Fruit fly (Drosophila melanogaster) whole organism, pupa: ENCODE results near the gene His3.3B.

Source experiments
- CG10348 ChIP-seq: fragments of 200-800 bp; sonication (Bioruptor generic); IDR thresholded peaks from 2 replicates; pipeline ENCODE4 v1.3.6; 2022; ENCODE audit warnings: missing biosample characterization, missing genetic modification characterization
- CG12605 ChIP-seq: fragments of 200-800 bp; sonication (Bioruptor generic); IDR thresholded peaks from 2 replicates; pipeline ENCODE4 v1.3.6; 2022; ENCODE audit warnings: missing biosample characterization, missing genetic modification characterization
- CG13204 ChIP-seq: fragments of 200-800 bp; sonication (Bioruptor generic); optimal IDR thresholded peaks from 2 replicates; lab custom pipeline; 2018; ENCODE audit warnings: missing biosample characterization, mild to moderate bottlenecking, missing genetic modification characterization, moderate library complexity
- CG14655 ChIP-seq: fragments of 200-800 bp; sonication (Bioruptor generic); optimal IDR thresholded peaks from 3 replicates; lab custom pipeline; 2017; ENCODE audit warnings: mild to moderate bottlenecking, missing biosample characterization, missing genetic modification reagents, missing genetic modification characterization
- CG15710 ChIP-seq: fragments of 200-800 bp; sonication (Bioruptor generic); optimal IDR thresholded peaks from 2 replicates; lab custom pipeline; 2018; ENCODE audit warnings: missing biosample characterization, mild to moderate bottlenecking, missing genetic modification characterization, moderate library complexity
- CG17806 ChIP-seq: fragments of 200-800 bp; sonication (Bioruptor generic); optimal IDR thresholded peaks from 2 replicates; lab custom pipeline; 2018; ENCODE audit warnings: missing biosample characterization, mild to moderate bottlenecking, missing genetic modification characterization, moderate library complexity
- CG32121 ChIP-seq: fragments of 200-800 bp; sonication (Bioruptor generic); IDR thresholded peaks from 2 replicates; pipeline ENCODE4 v1.3.6; 2022; ENCODE audit warnings: missing biosample characterization, missing genetic modification characterization
- CG34367 ChIP-seq: fragments of 200-800 bp; sonication (Bioruptor generic); optimal IDR thresholded peaks from 2 replicates; lab custom pipeline; 2018; ENCODE audit warnings: missing biosample characterization, mild to moderate bottlenecking, missing genetic modification characterization
- CG4496 ChIP-seq: fragments of 200-800 bp; sonication (Bioruptor generic); IDR thresholded peaks from 3 replicates; pipeline ENCODE4 v1.3.6; 2022; ENCODE audit warnings: missing biosample characterization, missing genetic modification characterization
- CG8159 ChIP-seq: fragments of 200-800 bp; sonication (Bioruptor generic); optimal IDR thresholded peaks from 3 replicates; lab custom pipeline; 2018; ENCODE audit warnings: missing biosample characterization, mild to moderate bottlenecking, missing genetic modification characterization, moderate library complexity
- CG8301 ChIP-seq: fragments of 200-800 bp; sonication (Bioruptor generic); optimal IDR thresholded peaks from 2 replicates; lab custom pipeline; 2018; ENCODE audit warnings: missing biosample characterization, mild to moderate bottlenecking, missing genetic modification characterization
- CG9948 ChIP-seq: fragments of 200-800 bp; sonication (Bioruptor generic); optimal IDR thresholded peaks from 2 replicates; lab custom pipeline; 2018; ENCODE audit warnings: missing biosample characterization, mild to moderate bottlenecking, missing genetic modification characterization, moderate library complexity
- D1 ChIP-seq: fragments of 200-800 bp; sonication (Bioruptor generic); optimal IDR thresholded peaks from 2 replicates; lab custom pipeline; 2018; ENCODE audit warnings: missing biosample characterization, mild to moderate bottlenecking, missing genetic modification characterization, moderate library complexity
- EcR ChIP-seq: fragments of 200-800 bp; sonication (Bioruptor generic); optimal IDR thresholded peaks from 3 replicates; lab custom pipeline; 2019; ENCODE audit warnings: missing biosample characterization, missing genetic modification characterization, mild to moderate bottlenecking, moderate library complexity, missing genetic modification reagents
- Ets98B ChIP-seq: fragments of 200-800 bp; sonication (Bioruptor generic); IDR thresholded peaks from 2 replicates; pipeline ENCODE4 v1.3.6; 2022; ENCODE audit warnings: missing biosample characterization, missing genetic modification characterization
- Pif1A ChIP-seq: fragments of 200-800 bp; sonication (Bioruptor generic); optimal IDR thresholded peaks from 3 replicates; lab custom pipeline; 2016; ENCODE audit warnings: missing biosample characterization, missing genetic modification characterization
- Pif1B ChIP-seq: fragments of 200-800 bp; sonication (Bioruptor generic); optimal IDR thresholded peaks from 3 replicates; lab custom pipeline; 2016; ENCODE audit warnings: missing biosample characterization, missing genetic modification characterization
- Snoo ChIP-seq: fragments of 200-800 bp; sonication (Bioruptor generic); optimal IDR thresholded peaks from 3 replicates; lab custom pipeline; 2017; ENCODE audit warnings: missing biosample characterization, mild to moderate bottlenecking, missing genetic modification characterization, inconsistent platforms
- fd96Ca ChIP-seq: fragments of 200-800 bp; sonication (Bioruptor generic); IDR thresholded peaks from 3 replicates; pipeline ENCODE4 v1.3.6; 2022; ENCODE audit warnings: missing biosample characterization, missing genetic modification characterization
- gl ChIP-seq: fragments of 200-800 bp; sonication (Bioruptor generic); optimal IDR thresholded peaks from 2 replicates; lab custom pipeline; 2018; ENCODE audit warnings: missing biosample characterization, mild to moderate bottlenecking, missing genetic modification characterization
- rn ChIP-seq: fragments of 200-800 bp; sonication (Bioruptor generic); IDR thresholded peaks from 2 replicates; pipeline ENCODE4 v1.3.6; 2022; ENCODE audit warnings: missing biosample characterization, missing genetic modification characterization

His3.3B gene

dm6 chrX:9148989-9149522, 7.4 kb downstream of the His3.3B start, which contains the start of the genes fh and Bap111:
Gene fh, minus strand, starts transcription at chrX:9149071.
Gene Bap111, plus strand, starts transcription at chrX:9149309.
- TF ChIP-seq CG8159 (tag; lab: Kevin White, UChicago), result peak; percentile 7
- TF ChIP-seq CG10348 (GFP tag; lab: Robert Waterston, UW), result no peak

dm6 chrX:9142224-9142802, 14.2 kb downstream of the His3.3B start, which contains the start of gene CG7065:
Gene CG7065, plus strand, starts transcription at chrX:9142493.
- no peak for TF ChIP-seq CG8159 (tag; lab: Kevin White, UChicago)
- no peak for TF ChIP-seq D1 (tag; lab: Kevin White, UChicago)
- no peak for TF ChIP-seq CG15710 (tag; lab: Kevin White, UChicago)
- TF ChIP-seq fd96Ca, result no peak
- no peak for TF ChIP-seq CG12605
- no peak for TF ChIP-seq CG17806 (tag; lab: Kevin White, UChicago)
- no peak for TF ChIP-seq CG9948
- TF ChIP-seq CG14655 (GFP tag; lab: Kevin White, UChicago), result no peak
- TF ChIP-seq gl, result no peak
- no peak for TF ChIP-seq Pif1B (GFP tag; lab: Kevin White, UChicago)
- no peak for TF ChIP-seq CG10348 (GFP tag; lab: Robert Waterston, UW)
- no peak for TF ChIP-seq EcR (GFP tag; lab: Kevin White, UChicago)
- no peak for TF ChIP-seq rn (GFP tag; lab: Robert Waterston, UW)
- no peak for TF ChIP-seq CG32121 (GFP tag; lab: Robert Waterston, UW)
- TF ChIP-seq Ets98B, result no peak
- TF ChIP-seq CG13204 (GFP tag; lab: Kevin White, UChicago), result no peak
- TF ChIP-seq CG34367 (tag; lab: Kevin White, UChicago), result no peak
- no peak for TF ChIP-seq Pif1A (GFP tag; lab: Kevin White, UChicago)
- no peak for TF ChIP-seq Snoo
- TF ChIP-seq, all 21 proteins: peak for 0

- TF ChIP-seq CG4496 (GFP tag; lab: Robert Waterston, UW) (peak; percentile 91), CG12605 (peak; percentile 69), CG8159 (tag; lab: Kevin White, UChicago) (peak; percentile 80), Pif1B (GFP tag; lab: Kevin White, UChicago) (no peak), Snoo (peak; percentile 54), rn (GFP tag; lab: Robert Waterston, UW) (peak; percentile 70), CG15710 (tag; lab: Kevin White, UChicago) (peak; percentile 82), gl (peak; percentile 62), CG34367 (tag; lab: Kevin White, UChicago) (peak; percentile 70), Ets98B (peak; percentile 88), CG14655 (GFP tag; lab: Kevin White, UChicago) (no peak), CG8301 (peak; percentile 68), CG10348 (GFP tag; lab: Robert Waterston, UW) (no peak), D1 (tag; lab: Kevin White, UChicago) (peak; percentile 36), CG17806 (tag; lab: Kevin White, UChicago) (peak; percentile 64), fd96Ca (peak; percentile 91), CG13204 (GFP tag; lab: Kevin White, UChicago) (no peak), CG9948 (peak; percentile 66), EcR (GFP tag; lab: Kevin White, UChicago) (no peak), CG32121 (GFP tag; lab: Robert Waterston, UW) (peak; percentile 72), Pif1A (GFP tag; lab: Kevin White, UChicago) (no peak)
Measured at dm6 chrX:9141219-9141618, 15.2 kb downstream of the His3.3B start.

- TF ChIP-seq rn (GFP tag; lab: Robert Waterston, UW) (no peak), CG34367 (tag; lab: Kevin White, UChicago) (no peak), gl (peak; percentile 79), CG8159 (tag; lab: Kevin White, UChicago) (peak; percentile 16), CG14655 (GFP tag; lab: Kevin White, UChicago) (peak; percentile 61), CG32121 (GFP tag; lab: Robert Waterston, UW) (peak; percentile 59), CG9948 (no peak), Ets98B (peak; percentile 60), Pif1A (GFP tag; lab: Kevin White, UChicago) (no peak), CG15710 (tag; lab: Kevin White, UChicago) (peak; percentile 31), CG8301 (peak; percentile 18), CG4496 (GFP tag; lab: Robert Waterston, UW) (peak; percentile 42; the same call in 1 of the 3 replicates), CG13204 (GFP tag; lab: Kevin White, UChicago) (peak; percentile 79), fd96Ca (peak; percentile 46; the same call in 2 of the 3 replicates), CG17806 (tag; lab: Kevin White, UChicago) (peak; percentile 16), CG12605 (peak; percentile 48; the same call in 1 of the 2 replicates)
Measured at dm6 chrX:9139138-9139537, 17.3 kb downstream of the His3.3B start.

dm6 chrX:9136776-9137550, 19.5 kb downstream of the His3.3B start:
- TF ChIP-seq Ets98B (no peak), Snoo (no peak), CG14655 (GFP tag; lab: Kevin White, UChicago) (peak; percentile 6), CG8159 (tag; lab: Kevin White, UChicago) (peak; percentile 5), CG15710 (tag; lab: Kevin White, UChicago) (no peak), CG17806 (tag; lab: Kevin White, UChicago) (no peak), fd96Ca (no peak), D1 (tag; lab: Kevin White, UChicago) (no peak), CG32121 (GFP tag; lab: Robert Waterston, UW) (peak; percentile 13; the same call in 1 of the 2 replicates), CG4496 (GFP tag; lab: Robert Waterston, UW) (0 out of 3 replicates have a peak, but pooled peaks have one; percentile 6), CG13204 (GFP tag; lab: Kevin White, UChicago) (no peak), Pif1B (GFP tag; lab: Kevin White, UChicago) (no peak), CG12605 (no peak)
